Worm (Caenorhabditis elegans) whole organism, early embryonic: Measurements from ENCODE around the gene gnrr-6.

Experiments
- F13C5.2 ChIP-seq: sonication (generic microtip); optimal IDR thresholded peaks from 2 replicates; lab custom pipeline; 2017; ENCODE audit warnings: mild to moderate bottlenecking, missing genetic modification characterization, inconsistent platforms, missing compliant biosample characterization
- ama-1 ChIP-seq: fragments of 150-350 bp; optimal IDR thresholded peaks from 2 replicates; lab custom pipeline; 2014
- ceh-13 ChIP-seq: fragments of 200-800 bp; sonication (Bioruptor generic); optimal IDR thresholded peaks from 2 replicates; lab custom pipeline; 2018; ENCODE audit warnings: mild to moderate bottlenecking, missing genetic modification characterization, missing compliant biosample characterization
- ceh-36 ChIP-seq: sonication (generic microtip); optimal IDR thresholded peaks from 2 replicates; lab custom pipeline; 2016; ENCODE audit warnings: missing genetic modification characterization, inconsistent platforms, missing compliant biosample characterization
- ets-7 ChIP-seq: sonication (generic microtip); optimal IDR thresholded peaks from 2 replicates; lab custom pipeline; 2016; ENCODE audit warnings: missing genotype, missing genetic modification characterization, missing compliant biosample characterization
- hnd-1 ChIP-seq: sonication (generic microtip); optimal IDR thresholded peaks from 2 replicates; lab custom pipeline; 2016; ENCODE audit warnings: missing genetic modification characterization, missing compliant biosample characterization
- scrt-1 ChIP-seq: fragments of 200-800 bp; sonication (Bioruptor generic); IDR thresholded peaks from 2 replicates; pipeline ENCODE4 v1.3.6; 2022; ENCODE audit warnings: missing genetic modification characterization, missing compliant biosample characterization
- sea-1 ChIP-seq: fragments of 200-800 bp; sonication (Bioruptor generic); conservative IDR thresholded peaks from 2 replicates; pipeline ENCODE4 v1.3.6; 2022; ENCODE audit warnings: missing genetic modification characterization, missing compliant biosample characterization
- tbx-11 ChIP-seq: fragments of 200-800 bp; sonication (Bioruptor generic); IDR thresholded peaks from 2 replicates; pipeline ENCODE4 v1.3.6; 2022; ENCODE audit warnings: missing genetic modification characterization, missing compliant biosample characterization
- tra-4 ChIP-seq: sonication (generic microtip); optimal IDR thresholded peaks from 2 replicates; lab custom pipeline; 2017; ENCODE audit warnings: missing genetic modification characterization, missing compliant biosample characterization

- no peak for TF ChIP-seq tra-4 (tag; lab: Kevin White, UChicago)
- no peak for TF ChIP-seq ama-1 (lab: Kevin White, UChicago)
- TF ChIP-seq ceh-36 (tag; lab: Kevin White, UChicago) = no peak
- no peak for TF ChIP-seq scrt-1
- no peak for TF ChIP-seq ets-7 (tag; lab: Kevin White, UChicago)
- no peak for TF ChIP-seq F13C5.2 (tag; lab: Kevin White, UChicago)
- no peak for TF ChIP-seq hnd-1 (tag; lab: Kevin White, UChicago)
- TF ChIP-seq ceh-13 (GFP tag; lab: Kevin White, UChicago) = no peak
- TF ChIP-seq tbx-11 (GFP tag; lab: Robert Waterston, UW) = no peak
- no peak for TF ChIP-seq sea-1 (GFP tag; lab: Robert Waterston, UW)
Observed at ce11 chrX:11134750-11135394, 43.8 kb upstream of the gnrr-6 start.
